Worm (Caenorhabditis elegans) whole organism, L4 larva: ENCODE data around the gene Y41D4B.24.

Source experiments
- F10B5.3 ChIP-seq: sonication (generic microtip); optimal IDR thresholded peaks from 2 replicates; lab custom pipeline; 2016; ENCODE audit warnings: mild to moderate bottlenecking, missing genetic modification characterization, missing compliant biosample characterization
- F26F4.8 ChIP-seq: fragments of 200-800 bp; sonication (Bioruptor generic); conservative IDR thresholded peaks from 2 replicates; pipeline ENCODE4 v1.3.6; 2022; ENCODE audit warnings: missing genetic modification characterization, missing compliant biosample characterization
- aly-2 ChIP-seq: sonication (generic microtip); optimal IDR thresholded peaks from 2 replicates; lab custom pipeline; 2018; ENCODE audit warnings: missing biosample characterization, missing genetic modification characterization
- ceh-82 ChIP-seq: sonication (generic microtip); optimal IDR thresholded peaks from 2 replicates; lab custom pipeline; 2017; ENCODE audit warnings: missing biosample characterization, missing genetic modification characterization
- dmd-9 ChIP-seq: fragments of 200-800 bp; sonication (Bioruptor generic); IDR thresholded peaks from 2 replicates; pipeline ENCODE4 v1.3.6; 2022; ENCODE audit warnings: missing genetic modification reagents, missing genetic modification characterization, missing compliant biosample characterization
- gei-8 ChIP-seq: fragments of 200-800 bp; sonication (Bioruptor generic); optimal IDR thresholded peaks from 2 replicates; lab custom pipeline; 2018; ENCODE audit warnings: mild to moderate bottlenecking, missing genetic modification characterization, missing compliant biosample characterization
- mes-2 ChIP-seq: sonication (generic microtip); optimal IDR thresholded peaks from 2 replicates; lab custom pipeline; 2016; ENCODE audit warnings: missing genotype, mild to moderate bottlenecking, missing genetic modification characterization, missing compliant biosample characterization; ENCODE audit not compliant: poor library complexity, severe bottlenecking
- nhr-11 ChIP-seq: fragments of 150-350 bp; optimal IDR thresholded peaks from 2 replicates; lab custom pipeline; 2014; ENCODE audit warnings: missing biosample characterization, missing genetic modification characterization
- nhr-6 ChIP-seq: fragments of 150-350 bp; optimal IDR thresholded peaks from 2 replicates; lab custom pipeline; 2014; ENCODE audit warnings: missing biosample characterization, missing genetic modification characterization
- snpc-4 ChIP-seq: fragments of 150-350 bp; optimal IDR thresholded peaks from 2 replicates; lab custom pipeline; 2014; ENCODE audit warnings: missing biosample characterization, missing genetic modification characterization
- unc-130 ChIP-seq: sonication (generic microtip); optimal IDR thresholded peaks from 2 replicates; lab custom pipeline; 2016; ENCODE audit warnings: missing genetic modification reagents, missing genetic modification characterization, missing compliant biosample characterization
- ztf-11 ChIP-seq: fragments of 150-350 bp; optimal IDR thresholded peaks from 2 replicates; lab custom pipeline; 2014; ENCODE audit warnings: missing biosample characterization, missing genetic modification characterization

ce11 chrIV:1715705-1716104 is 33.7 kb upstream of the Y41D4B.24 start:
- TF ChIP-seq aly-2 (tag; lab: Kevin White, UChicago): no peak
- TF ChIP-seq nhr-11 (tag; lab: Kevin White, UChicago): no peak
- no peak for TF ChIP-seq ztf-11 (tag; lab: Kevin White, UChicago)
- TF ChIP-seq gei-8: no peak
- no peak for TF ChIP-seq ceh-82
- TF ChIP-seq dmd-9 (GFP tag; lab: Robert Waterston, UW): no peak
- no peak for TF ChIP-seq F26F4.8
- TF ChIP-seq F10B5.3 (tag; lab: Kevin White, UChicago): no peak
- no peak for TF ChIP-seq unc-130
- TF ChIP-seq mes-2 (tag; lab: Kevin White, UChicago): no peak
- no peak for TF ChIP-seq snpc-4
- TF ChIP-seq nhr-6 (tag; lab: Kevin White, UChicago): no peak
